Worm (Caenorhabditis elegans) whole organism, L4 larva: ENCODE results near the gene dph-1.

Source experiments
- D1046.2 ChIP-seq: fragments of 200-800 bp; sonication (Bioruptor generic); IDR thresholded peaks from 2 replicates; pipeline ENCODE4 v1.3.6; 2022; ENCODE audit warnings: missing genetic modification characterization, missing compliant biosample characterization
- F10B5.3 ChIP-seq: sonication (generic microtip); optimal IDR thresholded peaks from 2 replicates; lab custom pipeline; 2016; ENCODE audit warnings: mild to moderate bottlenecking, missing genetic modification characterization, missing compliant biosample characterization
- F44E2.7 ChIP-seq: fragments of 200-800 bp; sonication (Bioruptor generic); IDR thresholded peaks from 2 replicates; pipeline ENCODE4 v2.1.2; 2022; ENCODE audit warnings: missing genetic modification characterization, missing compliant biosample characterization
- F49E8.2 ChIP-seq: sonication (generic microtip); optimal IDR thresholded peaks from 2 replicates; lab custom pipeline; 2016; ENCODE audit warnings: missing compliant biosample characterization, mild to moderate bottlenecking, missing genetic modification characterization, borderline replicate concordance
- Y105C5A.15 ChIP-seq: fragments of 200-800 bp; sonication (Bioruptor generic); IDR thresholded peaks from 2 replicates; pipeline ENCODE4 v1.3.6; 2022; ENCODE audit warnings: missing genetic modification characterization, missing compliant biosample characterization
- Y48G9A.11 ChIP-seq: fragments of 200-800 bp; sonication (Bioruptor generic); IDR thresholded peaks from 2 replicates; pipeline ENCODE4 v1.3.6; 2022; ENCODE audit warnings: missing genetic modification reagents, missing genetic modification characterization, missing compliant biosample characterization
- Y75B8A.6 ChIP-seq: fragments of 200-800 bp; sonication (Bioruptor generic); IDR thresholded peaks from 2 replicates; pipeline ENCODE4 v1.3.6; 2022; ENCODE audit warnings: missing genetic modification reagents, missing genetic modification characterization, missing compliant biosample characterization
- aha-1 ChIP-seq: fragments of 150-350 bp; peaks from one replicate; lab custom pipeline; 2014; ENCODE audit warnings: missing biosample characterization, missing genetic modification characterization
- ceh-28 ChIP-seq: fragments of 150-350 bp; optimal IDR thresholded peaks from 2 replicates; lab custom pipeline; 2014; ENCODE audit warnings: missing biosample characterization, missing genetic modification reagents, missing genetic modification characterization
- ceh-32 ChIP-seq: sonication (generic microtip); optimal IDR thresholded peaks from 2 replicates; lab custom pipeline; 2016; ENCODE audit warnings: mild to moderate bottlenecking, missing genetic modification characterization, missing compliant biosample characterization; ENCODE audit not compliant: poor library complexity
- ceh-44 ChIP-seq: fragments of 200-800 bp; sonication (Bioruptor generic); IDR thresholded peaks from 2 replicates; pipeline ENCODE4 v1.3.6; 2022; ENCODE audit warnings: missing genetic modification reagents, missing genetic modification characterization, missing compliant biosample characterization
- ceh-62 ChIP-seq: sonication (generic microtip); optimal IDR thresholded peaks from 2 replicates; lab custom pipeline; 2017; ENCODE audit warnings: missing biosample characterization, missing genetic modification characterization
- ceh-82 ChIP-seq: sonication (generic microtip); optimal IDR thresholded peaks from 2 replicates; lab custom pipeline; 2017; ENCODE audit warnings: missing biosample characterization, missing genetic modification characterization
- ces-1 ChIP-seq: fragments of 150-350 bp; sonication (generic microtip); optimal IDR thresholded peaks from 4 replicates; lab custom pipeline; 2014; ENCODE audit warnings: missing biosample characterization, missing genetic modification reagents, missing genetic modification characterization
- ctbp-1 ChIP-seq: fragments of 200-800 bp; sonication (Bioruptor generic); IDR thresholded peaks from 2 replicates; pipeline ENCODE4 v1.3.6; 2022; ENCODE audit warnings: missing genetic modification reagents, missing genetic modification characterization, missing compliant biosample characterization
- daf-19 ChIP-seq: fragments of 200-800 bp; sonication (Bioruptor generic); conservative IDR thresholded peaks from 2 replicates; pipeline ENCODE4 v1.3.6; 2022; ENCODE audit warnings: missing genetic modification characterization, missing compliant biosample characterization
- dmd-6 ChIP-seq: fragments of 200-800 bp; sonication (Bioruptor generic); IDR thresholded peaks from 2 replicates; pipeline ENCODE4 v1.3.6; 2022; ENCODE audit warnings: missing genetic modification reagents, missing genetic modification characterization, missing compliant biosample characterization
- dpl-1 ChIP-seq: fragments of 150-350 bp; optimal IDR thresholded peaks from 2 replicates; lab custom pipeline; 2014; ENCODE audit warnings: missing biosample characterization, missing genetic modification reagents, missing genetic modification characterization
- duxl-1 ChIP-seq: sonication (generic microtip); optimal IDR thresholded peaks from 2 replicates; lab custom pipeline; 2016; ENCODE audit warnings: mild to moderate bottlenecking, missing genetic modification characterization, moderate library complexity, missing compliant biosample characterization; ENCODE audit not compliant: poor library complexity
- egl-43 ChIP-seq: fragments of 200-800 bp; sonication (Bioruptor generic); IDR thresholded peaks from 2 replicates; pipeline ENCODE4 v1.3.6; 2022; ENCODE audit warnings: missing genetic modification reagents, missing genetic modification characterization, missing compliant biosample characterization
- fos-1 ChIP-seq: fragments of 150-350 bp; optimal IDR thresholded peaks from 2 replicates; lab custom pipeline; 2014; ENCODE audit warnings: missing biosample characterization, missing genetic modification characterization
- hif-1 ChIP-seq, 2 experiments: sonication (generic microtip); optimal IDR thresholded peaks; 2 replicates each; lab custom pipeline; 2016 to 2017; ENCODE audit warnings: missing compliant biosample characterization in 2 of 2, missing genetic modification characterization in 2 of 2, missing genetic modification reagents in 2 of 2, missing genotype in 2 of 2, mild to moderate bottlenecking in 1 of 2
- hlh-30 ChIP-seq: sonication (generic microtip); optimal IDR thresholded peaks from 2 replicates; lab custom pipeline; 2017; ENCODE audit warnings: antibody characterized with exemption, mild to moderate bottlenecking, missing genetic modification characterization, missing compliant biosample characterization; ENCODE audit not compliant: insufficient read depth
- hmg-1.1 ChIP-seq: fragments of 200-800 bp; sonication (Bioruptor generic); IDR thresholded peaks from 2 replicates; pipeline ENCODE4 v1.3.6; 2022; ENCODE audit warnings: missing genetic modification reagents, missing genetic modification characterization, missing compliant biosample characterization
- jun-1 ChIP-seq: fragments of 150-350 bp; optimal IDR thresholded peaks from 2 replicates; lab custom pipeline; 2014; ENCODE audit warnings: missing biosample characterization, missing genetic modification reagents, missing genetic modification characterization
- lin-1 ChIP-seq: fragments of 200-800 bp; sonication (Bioruptor generic); IDR thresholded peaks from 2 replicates; pipeline ENCODE4 v1.3.6; 2022; ENCODE audit warnings: missing genetic modification reagents, missing genetic modification characterization, missing compliant biosample characterization
- lin-38 ChIP-seq: fragments of 200-800 bp; sonication (Bioruptor generic); IDR thresholded peaks from 2 replicates; pipeline ENCODE4 v1.3.6; 2022; ENCODE audit warnings: missing genetic modification reagents, missing genetic modification characterization, missing compliant biosample characterization
- lsy-2 ChIP-seq, 2 experiments: fragments of 150-350 bp in 1 of 2; sonication (generic microtip) in 1 of 2; optimal IDR thresholded peaks; 2 replicates each; lab custom pipeline; 2014 to 2017; ENCODE audit warnings: missing biosample characterization in 2 of 2, missing genetic modification characterization in 2 of 2
- madf-5 ChIP-seq, 2 experiments: fragments of 200-800 bp; sonication (Bioruptor generic); IDR thresholded peaks; 2 replicates each; pipeline ENCODE4 v1.3.6; 2022; ENCODE audit warnings: missing compliant biosample characterization in 2 of 2, missing genetic modification characterization in 2 of 2
- mep-1 ChIP-seq: fragments of 150-350 bp; sonication (generic microtip); optimal IDR thresholded peaks from 3 replicates; lab custom pipeline; 2014; ENCODE audit warnings: missing biosample characterization, missing genetic modification characterization
- mes-2 ChIP-seq: sonication (generic microtip); optimal IDR thresholded peaks from 2 replicates; lab custom pipeline; 2016; ENCODE audit warnings: missing genotype, mild to moderate bottlenecking, missing genetic modification characterization, missing compliant biosample characterization; ENCODE audit not compliant: poor library complexity, severe bottlenecking
- nhr-11 ChIP-seq: fragments of 150-350 bp; optimal IDR thresholded peaks from 2 replicates; lab custom pipeline; 2014; ENCODE audit warnings: missing biosample characterization, missing genetic modification characterization
- nhr-111 ChIP-seq: fragments of 200-800 bp; sonication (Bioruptor generic); optimal IDR thresholded peaks from 2 replicates; lab custom pipeline; 2018; ENCODE audit warnings: mild to moderate bottlenecking, missing genetic modification characterization, missing compliant biosample characterization
- nhr-237 ChIP-seq: sonication (generic microtip); optimal IDR thresholded peaks from 2 replicates; lab custom pipeline; 2017; ENCODE audit warnings: missing biosample characterization, missing genetic modification characterization
- nhr-25 ChIP-seq: sonication (generic microtip); optimal IDR thresholded peaks from 2 replicates; lab custom pipeline; 2017; ENCODE audit warnings: missing genetic modification characterization, mild to moderate bottlenecking, missing compliant biosample characterization, antibody characterized with exemption, moderate library complexity, borderline replicate concordance; ENCODE audit not compliant: insufficient read depth
- nhr-28 ChIP-seq: fragments of 150-350 bp; optimal IDR thresholded peaks from 2 replicates; lab custom pipeline; 2014; ENCODE audit warnings: missing biosample characterization, missing genetic modification characterization
- nhr-77 ChIP-seq: fragments of 150-350 bp; optimal IDR thresholded peaks from 2 replicates; lab custom pipeline; 2014; ENCODE audit warnings: missing biosample characterization, missing genetic modification characterization
- pha-4 ChIP-seq, 2 experiments: fragments of 150-350 bp in 1 of 2; fragments of 200-800 bp in 1 of 2; sonication (Bioruptor generic) in 1 of 2; IDR thresholded peaks in 1 of 2; optimal IDR thresholded peaks in 1 of 2; 2 replicates each; pipeline versions ENCODE4 v1.3.6 to Lab custom; 2014 to 2022; ENCODE audit warnings: missing genetic modification characterization in 2 of 2, missing genetic modification reagents in 2 of 2, missing biosample characterization in 1 of 2, missing compliant biosample characterization in 1 of 2
- php-3 ChIP-seq: fragments of 200-800 bp; sonication (Bioruptor generic); IDR thresholded peaks from 2 replicates; pipeline ENCODE4 v1.3.6; 2022; ENCODE audit warnings: missing genetic modification reagents, missing genetic modification characterization, missing compliant biosample characterization
- rbr-2 ChIP-seq: sonication (generic microtip); optimal IDR thresholded peaks from 2 replicates; lab custom pipeline; 2016; ENCODE audit warnings: missing genotype, missing genetic modification characterization, missing compliant biosample characterization
- set-16 ChIP-seq: fragments of 200-800 bp; sonication (Bioruptor generic); IDR thresholded peaks from 2 replicates; pipeline ENCODE4 v1.3.6; 2022; ENCODE audit warnings: missing genetic modification reagents, missing genetic modification characterization, missing compliant biosample characterization
- skn-1 ChIP-seq: fragments of 150-350 bp; optimal IDR thresholded peaks from 2 replicates; lab custom pipeline; 2014; ENCODE audit warnings: missing biosample characterization, missing genetic modification characterization
- snpc-1.2 ChIP-seq: fragments of 200-800 bp; sonication (Bioruptor generic); IDR thresholded peaks from 2 replicates; pipeline ENCODE4 v1.3.6; 2022; ENCODE audit warnings: missing genetic modification reagents, missing genetic modification characterization, missing compliant biosample characterization
- snpc-4 ChIP-seq: fragments of 150-350 bp; optimal IDR thresholded peaks from 2 replicates; lab custom pipeline; 2014; ENCODE audit warnings: missing biosample characterization, missing genetic modification characterization
- unc-130 ChIP-seq: sonication (generic microtip); optimal IDR thresholded peaks from 2 replicates; lab custom pipeline; 2016; ENCODE audit warnings: missing genetic modification reagents, missing genetic modification characterization, missing compliant biosample characterization
- unc-39 ChIP-seq: sonication (generic microtip); optimal IDR thresholded peaks from 2 replicates; lab custom pipeline; 2017; ENCODE audit warnings: missing biosample characterization, missing genetic modification characterization
- zfp-3 ChIP-seq: fragments of 200-800 bp; sonication (Bioruptor generic); conservative IDR thresholded peaks from 2 replicates; pipeline ENCODE4 v1.3.6; 2022; ENCODE audit warnings: missing genetic modification reagents, missing genetic modification characterization, missing compliant biosample characterization

Gene dph-1

ce11 chrIII:3706586-3706985 is at the start of gene dph-1:
Gene dph-1 (plus strand): TSS chrIII:3706886.
- TF ChIP-seq rbr-2 (tag; lab: Kevin White, UChicago) (no peak), nhr-11 (tag; lab: Kevin White, UChicago) (no peak), snpc-4 (tag; lab: Kevin White, UChicago) (no peak), nhr-77 (tag; lab: Kevin White, UChicago) (no peak), Y105C5A.15 (GFP tag; lab: Robert Waterston, UW) (no peak), Y75B8A.6 (GFP tag; lab: Robert Waterston, UW) (no peak), unc-130 (GFP tag; lab: Kevin White, UChicago) (no peak), ceh-62 (no peak), php-3 (GFP tag; lab: Robert Waterston, UW) (no peak), lin-1 (no peak), daf-19 (GFP tag; lab: Robert Waterston, UW) (no peak), nhr-111 (GFP tag; lab: Kevin White, UChicago) (no peak), mep-1 (tag; lab: Kevin White, UChicago) (no peak), ceh-28 (tag; lab: Kevin White, UChicago) (no peak), hlh-30 (no peak), nhr-237 (no peak), zfp-3 (GFP tag; lab: Robert Waterston, UW) (no peak), aha-1 (no peak), ces-1 (GFP tag; lab: Kevin White, UChicago) (no peak), madf-5 (GFP tag; IDR thresholded peaks at IDR 0.05; lab: Robert Waterston, UW) (no peak)

- TF ChIP-seq egl-43 (GFP tag; lab: Robert Waterston, UW) (no peak), ceh-82 (tag; lab: Kevin White, UChicago) (no peak), nhr-25 (no peak), mes-2 (tag; lab: Kevin White, UChicago) (no peak), pha-4 (GFP tag; IDR thresholded peaks at IDR 0.05; lab: Robert Waterston, UW) (no peak), pha-4 (tag; optimal IDR thresholded peaks at IDR 0.05; lab: Kevin White, UChicago) (no peak), fos-1 (tag; lab: Kevin White, UChicago) (no peak), dmd-6 (GFP tag; lab: Robert Waterston, UW) (no peak), nhr-28 (tag; lab: Kevin White, UChicago) (no peak), daf-19 (GFP tag; lab: Robert Waterston, UW) (no peak), D1046.2 (GFP tag; lab: Robert Waterston, UW) (no peak), F49E8.2 (no peak), Y48G9A.11 (GFP tag; lab: Robert Waterston, UW) (no peak), unc-39 (tag; lab: Kevin White, UChicago) (no peak), F10B5.3 (tag; lab: Kevin White, UChicago) (no peak), snpc-1.2 (no peak)
Observed at ce11 chrIII:3657479-3657878, 49.2 kb upstream of the dph-1 start, which contains the start of gene C46F11.5. Gene C46F11.5 (minus strand): TSS chrIII:3657606.

- TF ChIP-seq lin-38 (GFP tag; lab: Robert Waterston, UW): peak; percentile 48
- no peak for TF ChIP-seq F44E2.7
- 0 out of 2 replicates have a peak, but pooled peaks have one; percentile 71 for TF ChIP-seq daf-19 (GFP tag; lab: Robert Waterston, UW)
- TF ChIP-seq php-3 (GFP tag; lab: Robert Waterston, UW): no peak
- no peak for TF ChIP-seq ces-1 (GFP tag; lab: Kevin White, UChicago)
- no peak for TF ChIP-seq skn-1 (tag; lab: Kevin White, UChicago)
- peak; percentile 5 to 67 for TF ChIP-seq lsy-2 (tag; optimal IDR thresholded peaks at IDR 0.05; lab: Kevin White, UChicago)
- TF ChIP-seq mes-2 (tag; lab: Kevin White, UChicago): peak; percentile 87
- TF ChIP-seq ceh-44 (GFP tag; lab: Robert Waterston, UW): no peak
- no peak for TF ChIP-seq set-16 (GFP tag; lab: Robert Waterston, UW)
- TF ChIP-seq aha-1: peak; percentile 49
- TF ChIP-seq D1046.2 (GFP tag; lab: Robert Waterston, UW): no peak
- no peak for TF ChIP-seq ceh-32 (tag; lab: Kevin White, UChicago)
- no peak for TF ChIP-seq zfp-3 (GFP tag; lab: Robert Waterston, UW)
- TF ChIP-seq dpl-1 (GFP tag; lab: Kevin White, UChicago): peak; percentile 43
- TF ChIP-seq hmg-1.1 (GFP tag; lab: Robert Waterston, UW): peak; percentile 50; the same call in 1 of the 2 replicates
- no peak for TF ChIP-seq jun-1 (tag; lab: Kevin White, UChicago)
- TF ChIP-seq hif-1 (tag; optimal IDR thresholded peaks at IDR 0.05; lab: Kevin White, UChicago): no peak
- no peak for TF ChIP-seq ctbp-1 (GFP tag; lab: Robert Waterston, UW)
- TF ChIP-seq egl-43 (GFP tag; lab: Robert Waterston, UW): no peak
- TF ChIP-seq duxl-1 (tag; lab: Kevin White, UChicago): peak; percentile 62
- TF ChIP-seq dmd-6 (GFP tag; lab: Robert Waterston, UW): no peak
Observed at ce11 chrIII:3664224-3664623, 42.5 kb upstream of the dph-1 start, which contains the start of gene C46F11.4. Gene C46F11.4 (minus strand): TSS chrIII:3664304.
